Worm (Caenorhabditis elegans): ENCODE measurements around the gene spig-5.

DNA sequence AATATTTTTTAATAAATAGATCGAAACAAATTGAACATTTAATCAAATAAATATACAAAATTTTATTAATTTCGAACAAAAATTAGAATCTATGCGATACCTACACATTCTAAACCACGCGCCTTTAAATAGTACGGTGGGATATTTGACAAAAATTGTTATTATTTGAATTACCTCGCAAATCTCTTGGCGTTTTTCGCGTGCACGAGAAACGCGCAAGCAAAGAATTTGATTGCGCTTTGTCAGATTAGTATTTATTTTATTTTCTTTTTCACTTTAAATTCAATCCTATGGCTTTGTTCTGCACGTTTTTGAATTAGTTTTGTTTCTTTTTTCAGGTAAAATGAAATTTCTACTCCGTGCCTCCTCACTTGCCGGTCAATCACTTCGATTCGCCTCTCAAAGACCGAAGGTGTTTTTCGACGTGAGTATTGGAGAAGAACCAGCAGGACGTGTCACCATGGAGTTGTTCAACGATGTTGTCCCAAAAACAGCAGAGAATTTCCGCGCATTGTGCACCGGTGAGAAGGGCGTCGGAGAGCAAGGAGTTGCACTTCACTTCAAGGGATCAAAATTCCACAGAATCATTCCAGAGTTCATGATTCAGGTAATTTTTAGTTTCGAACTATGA, 47.6 kb downstream of the spig-5 start, which contains the start of gene cyn-1:
- no peak for TF ChIP-seq tbx-11 (GFP tag; IDR thresholded peaks at IDR 0.05)
- no peak for TF ChIP-seq hmbx-1 (tag; optimal IDR thresholded peaks at IDR 0.05)
- no peak for TF ChIP-seq ama-1 (optimal IDR thresholded peaks at IDR 0.05)
- no peak for TF ChIP-seq flt-1 (GFP tag; IDR thresholded peaks at IDR 0.05)
- TF ChIP-seq pes-1 (GFP tag; IDR thresholded peaks at IDR 0.05) = 0 out of 2 replicates have a peak, but pooled peaks have one; percentile 36
- no peak for TF ChIP-seq sea-1 (GFP tag; conservative IDR thresholded peaks at IDR 0.05)
- no peak for TF ChIP-seq tra-4 (tag; optimal IDR thresholded peaks at IDR 0.05)
- no peak for TF ChIP-seq aly-1 (tag; optimal IDR thresholded peaks at IDR 0.05)
- TF ChIP-seq ets-7 (tag; optimal IDR thresholded peaks at IDR 0.05) = no peak
- TF ChIP-seq tbx-37 (GFP tag; conservative IDR thresholded peaks at IDR 0.05) = no peak
- TF ChIP-seq scrt-1 (GFP tag; IDR thresholded peaks at IDR 0.05) = no peak
- no peak for TF ChIP-seq hmg-4 (GFP tag; optimal IDR thresholded peaks at IDR 0.05)
- TF ChIP-seq ceh-13 (GFP tag; optimal IDR thresholded peaks at IDR 0.05) = no peak
- no peak for TF ChIP-seq hnd-1 (tag; optimal IDR thresholded peaks at IDR 0.05)
